Worm (Caenorhabditis elegans) whole organism, L2 larva: Measurements from ENCODE around the gene sri-10.

Source experiments
- F13H6.1 ChIP-seq: sonication (generic microtip); optimal IDR thresholded peaks from 2 replicates; lab custom pipeline; 2016; ENCODE audit warnings: missing genetic modification characterization, missing compliant biosample characterization
- lin-11 ChIP-seq: fragments of 150-350 bp; sonication (generic microtip); optimal IDR thresholded peaks from 2 replicates; lab custom pipeline; 2014; ENCODE audit warnings: missing biosample characterization, missing genetic modification characterization, inconsistent platforms, mixed read lengths
- nhr-11 ChIP-seq: fragments of 150-350 bp; optimal IDR thresholded peaks from 2 replicates; lab custom pipeline; 2014; ENCODE audit warnings: missing biosample characterization, missing genetic modification characterization
- nhr-23 ChIP-seq: fragments of 150-350 bp; optimal IDR thresholded peaks from 2 replicates; lab custom pipeline; 2014; ENCODE audit warnings: missing biosample characterization, missing genetic modification reagents, missing genetic modification characterization
- ztf-4 ChIP-seq: fragments of 150-350 bp; optimal IDR thresholded peaks from 2 replicates; lab custom pipeline; 2014; ENCODE audit warnings: missing biosample characterization, missing genetic modification characterization

DNA sequence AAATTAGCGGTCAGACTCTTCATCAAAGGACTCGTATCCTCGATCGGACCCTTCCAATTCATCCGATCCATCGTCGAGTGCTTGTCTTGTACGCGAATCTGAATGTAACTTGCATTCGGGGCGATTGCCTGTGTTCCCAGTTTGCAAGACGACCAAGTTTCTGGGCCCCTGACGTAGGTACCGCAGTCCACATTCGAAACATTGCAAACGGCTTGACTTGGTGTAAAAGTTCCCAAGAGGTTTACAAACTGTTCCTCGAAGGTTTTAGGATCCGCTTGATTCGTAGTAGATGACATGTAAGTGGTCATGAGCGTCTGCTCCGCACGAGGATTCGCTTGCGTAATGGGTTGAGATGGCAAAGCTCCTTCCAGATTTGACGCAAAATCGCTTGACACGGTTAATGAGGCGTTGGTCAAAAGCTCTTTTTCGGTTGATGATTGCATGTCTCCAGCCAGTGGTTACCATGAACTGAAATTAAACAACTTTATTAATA lies 30.0 kb downstream of the sri-10 start, which contains the start of gene Y17D7B.4:
- no peak for TF ChIP-seq F13H6.1 (tag; lab: Kevin White, UChicago)
- no peak for TF ChIP-seq nhr-23 (tag; lab: Kevin White, UChicago)
- TF ChIP-seq ztf-4 (tag; lab: Kevin White, UChicago): no peak
- TF ChIP-seq nhr-11: no peak
- TF ChIP-seq lin-11 (tag; lab: Kevin White, UChicago): no peak
